Fruit fly (Drosophila melanogaster) whole organism, adult: ENCODE data around the gene CG18301.

Experiments
- CG11617 ChIP-seq: fragments of 200-800 bp; sonication (Bioruptor generic); optimal IDR thresholded peaks from 2 replicates; lab custom pipeline; 2017; ENCODE audit warnings: mild to moderate bottlenecking, missing biosample characterization, missing genetic modification reagents, missing genetic modification characterization
- CG12768 ChIP-seq: fragments of 200-800 bp; sonication (Bioruptor generic); optimal IDR thresholded peaks from 2 replicates; lab custom pipeline; 2017; ENCODE audit warnings: missing biosample characterization, missing genetic modification characterization, mild to moderate bottlenecking, moderate library complexity, missing genetic modification reagents
- CG14711 ChIP-seq: fragments of 200-800 bp; sonication (Bioruptor generic); optimal IDR thresholded peaks from 2 replicates; lab custom pipeline; 2018; ENCODE audit warnings: missing biosample characterization, mild to moderate bottlenecking, missing genetic modification characterization, moderate library complexity
- CG1620 ChIP-seq: fragments of 200-800 bp; sonication (Bioruptor generic); optimal IDR thresholded peaks from 2 replicates; lab custom pipeline; 2016; ENCODE audit warnings: missing biosample characterization, missing genetic modification characterization
- CG33017 ChIP-seq: fragments of 200-800 bp; sonication (Bioruptor generic); optimal IDR thresholded peaks from 2 replicates; lab custom pipeline; 2018; ENCODE audit warnings: missing biosample characterization, mild to moderate bottlenecking, missing genetic modification characterization, moderate library complexity
- CG5204 ChIP-seq: fragments of 200-800 bp; sonication (Bioruptor generic); optimal IDR thresholded peaks from 2 replicates; lab custom pipeline; 2016; ENCODE audit warnings: missing biosample characterization, missing genetic modification characterization
- CG7045 ChIP-seq: fragments of 200-800 bp; sonication (Bioruptor generic); optimal IDR thresholded peaks from 2 replicates; lab custom pipeline; 2017; ENCODE audit warnings: missing biosample characterization, mild to moderate bottlenecking, missing genetic modification characterization
- CG7101 ChIP-seq: fragments of 200-800 bp; sonication (Bioruptor generic); optimal IDR thresholded peaks from 2 replicates; lab custom pipeline; 2018; ENCODE audit warnings: missing biosample characterization, mild to moderate bottlenecking, missing genetic modification characterization, moderate library complexity
- Clk ChIP-seq: fragments of 200-800 bp; sonication (Bioruptor generic); optimal IDR thresholded peaks from 2 replicates; lab custom pipeline; 2017; ENCODE audit warnings: missing biosample characterization, missing genetic modification characterization
- Crg-1 ChIP-seq: fragments of 200-800 bp; sonication (Bioruptor generic); optimal IDR thresholded peaks from 2 replicates; lab custom pipeline; 2016; ENCODE audit warnings: missing biosample characterization, missing genetic modification characterization
- Hr96 ChIP-seq: fragments of 200-800 bp; sonication (Bioruptor generic); optimal IDR thresholded peaks from 2 replicates; lab custom pipeline; 2016; ENCODE audit warnings: missing biosample characterization, missing genetic modification characterization
- Mnt ChIP-seq: fragments of 200-800 bp; sonication (Bioruptor generic); optimal IDR thresholded peaks from 2 replicates; lab custom pipeline; 2016; ENCODE audit warnings: missing biosample characterization, mild to moderate bottlenecking, missing genetic modification characterization
- bab1 ChIP-seq: fragments of 200-800 bp; sonication (Bioruptor generic); optimal IDR thresholded peaks from 3 replicates; lab custom pipeline; 2019; ENCODE audit warnings: missing biosample characterization, mild to moderate bottlenecking, missing genetic modification characterization, moderate library complexity
- cic ChIP-seq: fragments of 200-800 bp; sonication (Bioruptor generic); optimal IDR thresholded peaks from 2 replicates; lab custom pipeline; 2017; ENCODE audit warnings: missing biosample characterization, mild to moderate bottlenecking, missing genetic modification characterization, moderate library complexity
- cnc ChIP-seq, 2 experiments: fragments of >200 bp; optimal IDR thresholded peaks; 2 replicates each; lab custom pipeline; 2017
- kay ChIP-seq: fragments of 200-800 bp; sonication (Bioruptor generic); peaks from one replicate; lab custom pipeline; 2016; ENCODE audit warnings: missing biosample characterization, missing genetic modification characterization, borderline replicate concordance
- ovo ChIP-seq: fragments of 200-800 bp; sonication (Bioruptor generic); optimal IDR thresholded peaks from 2 replicates; lab custom pipeline; 2016; ENCODE audit warnings: missing biosample characterization, missing genetic modification characterization
- pad ChIP-seq: fragments of 200-800 bp; sonication (Bioruptor generic); optimal IDR thresholded peaks from 3 replicates; lab custom pipeline; 2017; ENCODE audit warnings: missing biosample characterization, missing genetic modification characterization, mild to moderate bottlenecking, moderate library complexity, missing genetic modification reagents
- tj ChIP-seq: fragments of 200-800 bp; sonication (Bioruptor generic); optimal IDR thresholded peaks from 3 replicates; lab custom pipeline; 2017; ENCODE audit warnings: missing biosample characterization, mild to moderate bottlenecking, missing genetic modification characterization, moderate library complexity
- toe ChIP-seq: fragments of 200-800 bp; sonication (Bioruptor generic); optimal IDR thresholded peaks from 2 replicates; lab custom pipeline; 2016; ENCODE audit warnings: missing biosample characterization, missing genetic modification characterization

CG18301 gene

dm6 chr2L:10519225-10519624 lies 12.4 kb upstream of the CG18301 start:
- TF ChIP-seq Mnt (no peak), CG7045 (GFP tag; lab: Kevin White, UChicago) (no peak), kay (no peak), CG14711 (tag; lab: Kevin White, UChicago) (peak; percentile 53), CG7101 (peak; percentile 51), cnc (optimal IDR thresholded peaks at IDR 0.05; lab: Kevin White, UChicago) (no peak)

- TF ChIP-seq CG11617 (GFP tag; lab: Kevin White, UChicago) (no peak), tj (GFP tag; lab: Kevin White, UChicago) (no peak), Mnt (no peak), toe (GFP tag; lab: Kevin White, UChicago) (no peak), Clk (GFP tag; lab: Kevin White, UChicago) (no peak), kay (no peak), CG7101 (no peak), pad (GFP tag; lab: Kevin White, UChicago) (no peak), cic (no peak), Crg-1 (GFP tag; lab: Kevin White, UChicago) (no peak), bab1 (GFP tag; lab: Kevin White, UChicago) (no peak), ovo (GFP tag; lab: Kevin White, UChicago) (no peak), CG1620 (GFP tag; lab: Kevin White, UChicago) (no peak), CG12768 (GFP tag; lab: Kevin White, UChicago) (no peak), CG33017 (no peak), cnc (optimal IDR thresholded peaks at IDR 0.05; lab: Kevin White, UChicago) (no peak)
Measured at dm6 chr2L:10522174-10522893, 9.3 kb upstream of the CG18301 start.

- TF ChIP-seq Hr96 (GFP tag; lab: Kevin White, UChicago) (no peak), CG14711 (tag; lab: Kevin White, UChicago) (peak; percentile 66), cic (no peak), kay (no peak), CG1620 (GFP tag; lab: Kevin White, UChicago) (peak; percentile 15), CG33017 (peak; percentile 48), CG11617 (GFP tag; lab: Kevin White, UChicago) (peak; percentile 10), bab1 (GFP tag; lab: Kevin White, UChicago) (peak; percentile 80), CG5204 (GFP tag; lab: Kevin White, UChicago) (peak; percentile 4), pad (GFP tag; lab: Kevin White, UChicago) (peak; percentile 26), toe (GFP tag; lab: Kevin White, UChicago) (no peak), CG7045 (GFP tag; lab: Kevin White, UChicago) (peak; percentile 61), ovo (GFP tag; lab: Kevin White, UChicago) (no peak), CG7101 (peak; percentile 48), tj (GFP tag; lab: Kevin White, UChicago) (peak; percentile 64), Clk (GFP tag; lab: Kevin White, UChicago) (no peak), cnc (optimal IDR thresholded peaks at IDR 0.05; lab: Kevin White, UChicago) (no peak), CG12768 (GFP tag; lab: Kevin White, UChicago) (no peak), Mnt (no peak), Crg-1 (GFP tag; lab: Kevin White, UChicago) (no peak)
Measured at dm6 chr2L:10526953-10527584, 4.6 kb upstream of the CG18301 start, which contains the start of gene Lip4. Gene Lip4, plus strand, starts transcription at chr2L:10527572.

dm6 chr2L:10528984-10529383 lies 2.6 kb upstream of the CG18301 start:
- TF ChIP-seq tj (GFP tag; lab: Kevin White, UChicago) (peak; percentile 49), cic (peak; percentile 12), pad (GFP tag; lab: Kevin White, UChicago) (no peak)

dm6 chr2L:10530089-10530488 lies 1.5 kb upstream of the CG18301 start:
- TF ChIP-seq CG5204 (GFP tag; lab: Kevin White, UChicago) = no peak

- TF ChIP-seq Crg-1 (GFP tag; lab: Kevin White, UChicago) = no peak
- TF ChIP-seq Mnt = no peak
- TF ChIP-seq ovo (GFP tag; lab: Kevin White, UChicago) = no peak
- TF ChIP-seq CG5204 (GFP tag; lab: Kevin White, UChicago) = no peak
- TF ChIP-seq cic = no peak
- TF ChIP-seq CG7101 = no peak
- TF ChIP-seq pad (GFP tag; lab: Kevin White, UChicago) = no peak
- no peak for TF ChIP-seq kay
- no peak for TF ChIP-seq CG33017
- no peak for TF ChIP-seq Clk (GFP tag; lab: Kevin White, UChicago)
- TF ChIP-seq cnc (optimal IDR thresholded peaks at IDR 0.05; lab: Kevin White, UChicago) = no peak
Measured at dm6 chr2L:10534022-10534421, 2.4 kb downstream of the CG18301 start, which contains the start of gene CG18302. Gene CG18302, plus strand, starts transcription at chr2L:10534322.

- TF ChIP-seq CG5204 (GFP tag; lab: Kevin White, UChicago) (no peak), cnc (optimal IDR thresholded peaks at IDR 0.05; lab: Kevin White, UChicago) (no peak), pad (GFP tag; lab: Kevin White, UChicago) (no peak), kay (no peak), Mnt (no peak), cic (no peak), CG7101 (no peak), CG14711 (tag; lab: Kevin White, UChicago) (no peak), bab1 (GFP tag; lab: Kevin White, UChicago) (no peak), CG1620 (GFP tag; lab: Kevin White, UChicago) (no peak), CG33017 (no peak), Clk (GFP tag; lab: Kevin White, UChicago) (no peak), toe (GFP tag; lab: Kevin White, UChicago) (no peak)
Measured at dm6 chr2L:10539360-10539759, 7.7 kb downstream of the CG18301 start.
